Worm (Caenorhabditis elegans): ENCODE measurements around the gene gap-2.

- TF ChIP-seq fos-1 (tag; optimal IDR thresholded peaks at IDR 0.05), result no peak
- no peak for TF ChIP-seq tbx-2 (tag; optimal IDR thresholded peaks at IDR 0.05)
- no peak for TF ChIP-seq ceh-82 (tag; optimal IDR thresholded peaks at IDR 0.05)
- no peak for TF ChIP-seq nhr-12 (tag; optimal IDR thresholded peaks at IDR 0.05)
- no peak for TF ChIP-seq sea-2 (GFP tag; optimal IDR thresholded peaks at IDR 0.05)
- no peak for TF ChIP-seq nhr-11 (tag; optimal IDR thresholded peaks at IDR 0.05)
- TF ChIP-seq unc-39 (tag; optimal IDR thresholded peaks at IDR 0.05), result no peak
Measured at ce11 chrX:9551112-9551511, 78.8 kb downstream of the gap-2 start.
